Worm (Caenorhabditis elegans) whole organism, L3 larva: ENCODE data around the gene osm-3.

ENCODE experiments used
- R02D3.7 ChIP-seq: fragments of 150-350 bp; optimal IDR thresholded peaks from 2 replicates; lab custom pipeline; 2014; ENCODE audit warnings: missing biosample characterization, missing genetic modification characterization
- ama-1 ChIP-seq: fragments of 150-350 bp; optimal IDR thresholded peaks from 2 replicates; lab custom pipeline; 2018
- ceh-28 ChIP-seq: fragments of 150-350 bp; optimal IDR thresholded peaks from 2 replicates; lab custom pipeline; 2014; ENCODE audit warnings: missing biosample characterization, missing genetic modification reagents, missing genetic modification characterization
- ceh-82 ChIP-seq: fragments of 150-350 bp; optimal IDR thresholded peaks from 2 replicates; lab custom pipeline; 2014; ENCODE audit warnings: missing biosample characterization, missing genetic modification characterization
- ceh-9 ChIP-seq: sonication (generic microtip); optimal IDR thresholded peaks from 2 replicates; lab custom pipeline; 2018; ENCODE audit warnings: missing biosample characterization, missing genetic modification characterization
- egl-27 ChIP-seq: sonication (generic microtip); optimal IDR thresholded peaks from 4 replicates; lab custom pipeline; 2017; ENCODE audit warnings: missing biosample characterization, missing genetic modification reagents, missing genetic modification characterization
- elt-2 ChIP-seq: sonication (generic microtip); optimal IDR thresholded peaks from 2 replicates; lab custom pipeline; 2016; ENCODE audit warnings: missing genetic modification reagents, mild to moderate bottlenecking, missing genetic modification characterization, missing compliant biosample characterization
- elt-3 ChIP-seq, 3 experiments: fragments of 150-350 bp in 1 of 3; sonication (generic microtip) in 2 of 3; optimal IDR thresholded peaks; 2 replicates in 2 of 3; 4 replicates in 1 of 3; lab custom pipeline; 2014 to 2017; ENCODE audit warnings: missing biosample characterization in 3 of 3, missing genetic modification characterization in 3 of 3
- eor-1 ChIP-seq, 2 experiments: fragments of 150-350 bp; optimal IDR thresholded peaks; 2 replicates each; lab custom pipeline; 2014 to 2018; ENCODE audit warnings: missing biosample characterization in 2 of 2, missing genetic modification characterization in 2 of 2
- hmg-11 ChIP-seq: sonication (generic microtip); optimal IDR thresholded peaks from 2 replicates; lab custom pipeline; 2016; ENCODE audit warnings: missing genetic modification characterization, missing compliant biosample characterization
- jun-1 ChIP-seq: fragments of 150-350 bp; optimal IDR thresholded peaks from 2 replicates; lab custom pipeline; 2014; ENCODE audit warnings: missing biosample characterization, missing genetic modification reagents, missing genetic modification characterization
- lin-15B ChIP-seq: fragments of 150-350 bp; optimal IDR thresholded peaks from 2 replicates; lab custom pipeline; 2014; ENCODE audit warnings: missing biosample characterization, missing genetic modification characterization
- lin-39 ChIP-seq: fragments of 150-350 bp; optimal IDR thresholded peaks from 2 replicates; lab custom pipeline; 2018; ENCODE audit warnings: missing biosample characterization, missing genetic modification reagents, missing genetic modification characterization
- lsy-12 ChIP-seq: sonication (generic microtip); optimal IDR thresholded peaks from 2 replicates; lab custom pipeline; 2016; ENCODE audit warnings: mild to moderate bottlenecking, missing genetic modification characterization, missing compliant biosample characterization
- mdl-1 ChIP-seq: fragments of 150-350 bp; optimal IDR thresholded peaks from 2 replicates; lab custom pipeline; 2014; ENCODE audit warnings: missing biosample characterization, missing genetic modification characterization
- mml-1 ChIP-seq: fragments of 150-350 bp; sonication (generic microtip); optimal IDR thresholded peaks from 3 replicates; lab custom pipeline; 2014; ENCODE audit warnings: missing biosample characterization, missing genetic modification characterization
- nfya-1 ChIP-seq: sonication (generic microtip); optimal IDR thresholded peaks from 2 replicates; lab custom pipeline; 2017; ENCODE audit warnings: missing genetic modification characterization, mild to moderate bottlenecking, missing compliant biosample characterization, antibody characterized with exemption, moderate library complexity; ENCODE audit not compliant: insufficient read depth
- nhr-11 ChIP-seq: fragments of 150-350 bp; optimal IDR thresholded peaks from 2 replicates; lab custom pipeline; 2014; ENCODE audit warnings: missing biosample characterization, missing genetic modification characterization
- nhr-12 ChIP-seq: fragments of 150-350 bp; optimal IDR thresholded peaks from 2 replicates; lab custom pipeline; 2014; ENCODE audit warnings: missing biosample characterization, missing genetic modification characterization
- nhr-23 ChIP-seq: fragments of 150-350 bp; optimal IDR thresholded peaks from 2 replicates; lab custom pipeline; 2014; ENCODE audit warnings: missing biosample characterization, missing genetic modification reagents, missing genetic modification characterization
- nhr-237 ChIP-seq: fragments of 150-350 bp; optimal IDR thresholded peaks from 2 replicates; lab custom pipeline; 2014; ENCODE audit warnings: missing biosample characterization, missing genetic modification characterization
- nhr-25 ChIP-seq: sonication (generic microtip); optimal IDR thresholded peaks from 2 replicates; lab custom pipeline; 2017; ENCODE audit warnings: missing biosample characterization, missing genetic modification characterization
- nhr-43 ChIP-seq: sonication (generic microtip); optimal IDR thresholded peaks from 2 replicates; lab custom pipeline; 2016; ENCODE audit warnings: mild to moderate bottlenecking, missing genetic modification characterization, missing compliant biosample characterization; ENCODE audit not compliant: poor library complexity, severe bottlenecking
- nhr-67 ChIP-seq: fragments of 150-350 bp; optimal IDR thresholded peaks from 2 replicates; lab custom pipeline; 2014; ENCODE audit warnings: missing biosample characterization, missing genetic modification characterization
- nhr-76 ChIP-seq: fragments of 150-350 bp; sonication (generic microtip); optimal IDR thresholded peaks from 5 replicates; lab custom pipeline; 2014; ENCODE audit warnings: missing biosample characterization, missing genetic modification characterization
- nhr-77 ChIP-seq: fragments of 150-350 bp; optimal IDR thresholded peaks from 2 replicates; lab custom pipeline; 2014; ENCODE audit warnings: missing biosample characterization, missing genetic modification characterization
- pha-4 ChIP-seq: fragments of 150-350 bp; optimal IDR thresholded peaks from 2 replicates; lab custom pipeline; 2014; ENCODE audit warnings: missing biosample characterization, missing genetic modification reagents, missing genetic modification characterization
- pqm-1 ChIP-seq: fragments of 150-350 bp; optimal IDR thresholded peaks from 2 replicates; lab custom pipeline; 2017; ENCODE audit warnings: missing biosample characterization, missing genetic modification characterization, inconsistent platforms
- skn-1 ChIP-seq: fragments of 150-350 bp; optimal IDR thresholded peaks from 2 replicates; lab custom pipeline; 2014; ENCODE audit warnings: missing biosample characterization, missing genetic modification characterization
- snpc-4 ChIP-seq: fragments of 150-350 bp; optimal IDR thresholded peaks from 2 replicates; lab custom pipeline; 2014; ENCODE audit warnings: missing biosample characterization, missing genetic modification characterization
- tbx-2 ChIP-seq: sonication (generic microtip); optimal IDR thresholded peaks from 2 replicates; lab custom pipeline; 2016; ENCODE audit warnings: mild to moderate bottlenecking, missing genetic modification characterization, missing compliant biosample characterization
- zag-1 ChIP-seq: fragments of 150-350 bp; optimal IDR thresholded peaks from 2 replicates; lab custom pipeline; 2014; ENCODE audit warnings: missing biosample characterization, missing genetic modification characterization
- ztf-11 ChIP-seq: fragments of 150-350 bp; optimal IDR thresholded peaks from 2 replicates; lab custom pipeline; 2014; ENCODE audit warnings: missing biosample characterization, missing genetic modification characterization
- ztf-4 ChIP-seq: fragments of 150-350 bp; optimal IDR thresholded peaks from 2 replicates; lab custom pipeline; 2014; ENCODE audit warnings: missing biosample characterization, missing genetic modification characterization

osm-3 gene

DNA sequence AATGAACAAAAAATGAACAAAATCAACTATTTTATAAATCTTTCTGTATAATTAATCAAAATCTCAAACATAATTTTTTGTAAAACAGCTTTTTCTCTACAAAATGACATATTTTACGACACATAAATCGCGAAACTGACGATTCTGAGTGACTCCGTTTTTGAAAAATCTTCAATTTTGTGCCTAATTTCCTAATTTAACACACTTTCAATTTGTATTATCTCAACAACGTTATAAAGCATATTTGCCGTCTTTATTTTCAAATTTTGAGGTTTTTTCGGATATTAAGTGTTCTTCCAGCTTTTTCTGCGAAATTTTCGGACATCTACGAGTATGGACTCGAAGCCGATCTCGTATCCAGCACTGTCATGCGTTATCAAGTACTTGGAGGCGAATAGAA is 4.4 kb upstream of the osm-3 start, which contains the start of gene fbxc-47:
fbxc-47 (plus strand) TSS at position 301 of the 400 bp plus-strand sequence.
- TF ChIP-seq ztf-4 (tag; lab: Kevin White, UChicago) = no peak
- no peak for TF ChIP-seq nhr-67 (tag; lab: Kevin White, UChicago)
- no peak for TF ChIP-seq skn-1 (tag; lab: Kevin White, UChicago)
- TF ChIP-seq ama-1 (lab: Kevin White, UChicago) = no peak
- no peak for TF ChIP-seq zag-1 (tag; lab: Kevin White, UChicago)
- TF ChIP-seq lsy-12 (tag; lab: Kevin White, UChicago) = no peak
- TF ChIP-seq lin-39 (tag; lab: Kevin White, UChicago) = no peak

DNA sequence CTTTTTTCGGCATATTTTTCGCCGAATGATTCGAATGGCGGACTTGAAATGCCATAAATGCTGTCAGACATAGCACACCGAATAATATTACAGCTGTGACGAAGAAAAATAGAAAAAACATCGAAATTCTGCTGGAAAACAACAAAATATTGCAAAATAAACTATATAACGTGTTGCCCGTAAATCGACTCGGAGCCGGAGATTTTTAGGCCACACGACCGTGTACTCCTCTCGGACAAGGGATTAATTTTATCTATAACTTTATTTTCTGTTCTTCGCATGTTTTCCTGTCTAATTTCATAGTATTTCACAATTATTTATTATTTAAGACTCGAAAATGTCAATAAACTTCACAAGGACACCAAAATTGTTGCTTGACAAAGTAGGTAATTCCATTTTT is 2.4 kb upstream of the osm-3 start, which contains the start of the genes algn-14 and M02B7.2:
algn-14 (minus strand) TSS at position 175 of the 400 bp plus-strand sequence.
M02B7.2 (plus strand) TSS at position 330 of the 400 bp plus-strand sequence.
- TF ChIP-seq ceh-9 (tag; lab: Kevin White, UChicago) (no peak), R02D3.7 (tag; lab: Kevin White, UChicago) (peak; percentile 92), snpc-4 (tag; lab: Kevin White, UChicago) (peak; percentile 70), mml-1 (no peak), jun-1 (tag; lab: Kevin White, UChicago) (peak; percentile 22), pqm-1 (no peak), egl-27 (no peak), pha-4 (tag; lab: Kevin White, UChicago) (peak; percentile 66), nhr-43 (tag; lab: Kevin White, UChicago) (peak; percentile 88), lin-39 (tag; lab: Kevin White, UChicago) (peak; percentile 9), hmg-11 (peak; percentile 30), nfya-1 (tag; lab: Kevin White, UChicago) (peak; percentile 42), ceh-82 (tag; lab: Kevin White, UChicago) (no peak), lsy-12 (tag; lab: Kevin White, UChicago) (peak; percentile 19), lin-15B (peak; percentile 74), elt-2 (tag; lab: Kevin White, UChicago) (peak; percentile 47), ceh-28 (tag; lab: Kevin White, UChicago) (peak; percentile 5), nhr-23 (peak; percentile 42)

DNA sequence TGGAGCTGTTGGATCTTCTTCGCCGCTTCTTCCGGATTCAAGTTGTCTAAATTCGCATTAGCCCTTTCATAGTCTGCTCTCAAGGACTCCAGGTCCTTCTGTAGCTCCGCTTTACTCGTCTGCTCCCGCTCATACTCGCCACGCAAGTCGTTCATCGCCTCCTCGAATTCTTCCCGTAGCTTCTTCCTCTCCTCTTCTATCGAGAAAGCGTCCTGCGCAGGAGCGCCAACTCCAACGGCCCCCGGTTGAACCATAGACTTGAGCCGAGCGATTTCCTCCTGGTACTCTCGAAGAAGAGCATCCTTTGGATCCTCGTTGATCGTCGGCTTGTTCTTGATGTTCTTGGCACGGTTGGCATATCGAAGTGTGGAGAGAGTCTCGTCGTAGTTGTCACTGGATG is 3.4 kb downstream of the osm-3 start:
- TF ChIP-seq eor-1 (tag; optimal IDR thresholded peaks at IDR 0.05; lab: Kevin White, UChicago) (no peak), nhr-237 (no peak), ztf-4 (tag; lab: Kevin White, UChicago) (no peak)

DNA sequence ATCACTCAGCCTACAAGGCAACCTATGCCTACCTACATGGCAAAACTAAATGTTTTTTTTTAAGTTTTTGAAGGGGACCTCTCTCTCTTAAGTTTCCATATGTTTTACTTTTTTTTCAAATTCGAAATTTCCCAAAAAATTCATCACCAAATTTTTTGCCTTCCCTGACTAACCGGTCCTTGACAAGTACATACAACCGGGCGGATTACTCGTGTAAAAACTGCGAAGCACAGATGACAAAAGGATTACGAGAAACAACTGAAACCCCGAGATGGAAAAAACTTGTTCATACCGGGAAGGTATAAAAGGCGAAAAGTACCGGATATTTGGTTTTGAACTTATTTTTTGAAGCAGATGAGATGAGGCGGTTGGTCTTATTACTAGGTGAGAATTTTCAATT is 6.4 kb downstream of the osm-3 start, which contains the start of gene K09B3.1:
K09B3.1 (plus strand) TSS at position 301 of the 400 bp plus-strand sequence.
- TF ChIP-seq mdl-1 (tag; lab: Kevin White, UChicago) = no peak
- no peak for TF ChIP-seq pha-4 (tag; lab: Kevin White, UChicago)
- TF ChIP-seq ztf-11 (tag; lab: Kevin White, UChicago) = no peak
- TF ChIP-seq lin-15B = no peak
- TF ChIP-seq tbx-2 (tag; lab: Kevin White, UChicago) = no peak
- TF ChIP-seq ceh-82 (tag; lab: Kevin White, UChicago) = no peak
- TF ChIP-seq ceh-28 (tag; lab: Kevin White, UChicago) = no peak
- TF ChIP-seq ceh-9 (tag; lab: Kevin White, UChicago) = no peak
- TF ChIP-seq nhr-77 = no peak
- no peak for TF ChIP-seq nhr-25 (tag; lab: Kevin White, UChicago)
- no peak for TF ChIP-seq nhr-76 (tag; lab: Kevin White, UChicago)
- no peak for TF ChIP-seq ama-1 (lab: Kevin White, UChicago)
- TF ChIP-seq nhr-11 (tag; lab: Kevin White, UChicago) = no peak
- TF ChIP-seq nhr-237 = no peak
- TF ChIP-seq nhr-67 (tag; lab: Kevin White, UChicago) = no peak
- TF ChIP-seq egl-27 = no peak

DNA sequence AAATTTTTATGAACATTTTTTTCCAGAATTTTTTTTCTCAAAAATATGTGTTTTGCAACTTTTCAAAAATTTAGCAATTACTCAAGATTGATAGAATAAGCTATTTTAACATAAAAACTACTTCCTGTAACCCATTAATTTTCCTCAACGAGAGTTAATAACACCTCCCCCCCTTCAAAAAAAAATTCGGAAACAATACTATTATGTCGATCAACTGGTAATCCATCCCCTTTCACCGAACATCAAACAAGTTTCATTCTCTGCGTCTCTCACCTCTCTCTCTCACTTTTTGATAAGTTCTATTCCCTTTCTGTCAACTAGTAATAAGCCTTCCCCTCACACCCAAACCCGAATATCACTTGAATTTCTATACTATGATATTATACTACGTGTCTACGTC is 16.9 kb downstream of the osm-3 start, which contains the start of gene glct-6:
glct-6 (plus strand) TSS at position 301 of the 400 bp plus-strand sequence.
- TF ChIP-seq nhr-76 (tag; lab: Kevin White, UChicago) (no peak), nhr-12 (tag; lab: Kevin White, UChicago) (no peak), lin-39 (tag; lab: Kevin White, UChicago) (no peak), pha-4 (tag; lab: Kevin White, UChicago) (no peak), nhr-77 (no peak), elt-3 (tag; optimal IDR thresholded peaks at IDR 0.05; lab: Kevin White, UChicago) (no peak), mml-1 (no peak)
- TF ChIP-seq, all 47 proteins: peak for 0
